Worm (Caenorhabditis elegans) whole organism, mixed stage, embryonic: ENCODE results near the gene T27A1.2.

ENCODE experiments used
- M03D4.4 ChIP-seq: sonication (generic microtip); optimal IDR thresholded peaks from 2 replicates; lab custom pipeline; 2017; ENCODE audit warnings: mild to moderate bottlenecking, missing genetic modification characterization, missing compliant biosample characterization
- blmp-1 ChIP-seq: fragments of 150-350 bp; optimal IDR thresholded peaks from 2 replicates; lab custom pipeline; 2014; ENCODE audit warnings: missing biosample characterization, missing genetic modification characterization
- ceh-39 ChIP-seq: fragments of 150-350 bp; optimal IDR thresholded peaks from 2 replicates; lab custom pipeline; 2014; ENCODE audit warnings: missing biosample characterization, missing genetic modification characterization
- ceh-43 ChIP-seq: fragments of 200-800 bp; sonication (Bioruptor generic); optimal IDR thresholded peaks from 2 replicates; lab custom pipeline; 2018; ENCODE audit warnings: mild to moderate bottlenecking, missing genetic modification characterization, moderate library complexity, missing compliant biosample characterization
- ceh-83 ChIP-seq: fragments of 200-800 bp; sonication (Bioruptor generic); optimal IDR thresholded peaks from 2 replicates; lab custom pipeline; 2018; ENCODE audit warnings: mild to moderate bottlenecking, missing genetic modification characterization, missing compliant biosample characterization
- ces-1 ChIP-seq: fragments of 150-350 bp; optimal IDR thresholded peaks from 2 replicates; lab custom pipeline; 2014; ENCODE audit warnings: missing biosample characterization, missing genetic modification reagents, missing genetic modification characterization
- cnd-1 ChIP-seq: fragments of 200-800 bp; sonication (Bioruptor generic); optimal IDR thresholded peaks from 2 replicates; lab custom pipeline; 2018; ENCODE audit warnings: mild to moderate bottlenecking, missing genetic modification characterization, missing compliant biosample characterization
- elt-3 ChIP-seq: fragments of 150-350 bp; optimal IDR thresholded peaks from 2 replicates; lab custom pipeline; 2014; ENCODE audit warnings: missing biosample characterization, missing genetic modification characterization
- flh-1 ChIP-seq: fragments of 200-800 bp; sonication (Bioruptor generic); optimal IDR thresholded peaks from 2 replicates; lab custom pipeline; 2018; ENCODE audit warnings: mild to moderate bottlenecking, missing genetic modification characterization, moderate library complexity, missing compliant biosample characterization
- ham-2 ChIP-seq: fragments of 200-800 bp; sonication (Bioruptor generic); optimal IDR thresholded peaks from 2 replicates; lab custom pipeline; 2018; ENCODE audit warnings: mild to moderate bottlenecking, missing genetic modification characterization, missing compliant biosample characterization
- hlh-1 ChIP-seq: fragments of 150-350 bp; optimal IDR thresholded peaks from 2 replicates; lab custom pipeline; 2014; ENCODE audit warnings: missing biosample characterization, missing genetic modification reagents, missing genetic modification characterization
- lin-13 ChIP-seq: fragments of 150-350 bp; optimal IDR thresholded peaks from 2 replicates; lab custom pipeline; 2014; ENCODE audit warnings: missing biosample characterization, missing genetic modification characterization
- lin-32 ChIP-seq: fragments of 200-800 bp; sonication (Bioruptor generic); optimal IDR thresholded peaks from 2 replicates; lab custom pipeline; 2018; ENCODE audit warnings: mild to moderate bottlenecking, missing genetic modification characterization, missing compliant biosample characterization
- lsy-2 ChIP-seq: fragments of 150-350 bp; optimal IDR thresholded peaks from 2 replicates; lab custom pipeline; 2014; ENCODE audit warnings: missing biosample characterization, missing genetic modification characterization
- mab-5 ChIP-seq: fragments of 150-350 bp; optimal IDR thresholded peaks from 2 replicates; lab custom pipeline; 2014; ENCODE audit warnings: missing biosample characterization, missing genetic modification characterization
- mep-1 ChIP-seq: fragments of 150-350 bp; optimal IDR thresholded peaks from 2 replicates; lab custom pipeline; 2017; ENCODE audit warnings: missing biosample characterization, missing genetic modification reagents, missing genetic modification characterization, inconsistent platforms
- mls-2 ChIP-seq: sonication (generic microtip); optimal IDR thresholded peaks from 2 replicates; lab custom pipeline; 2016; ENCODE audit warnings: mild to moderate bottlenecking, missing genetic modification characterization, moderate library complexity, missing compliant biosample characterization
- nhr-12 ChIP-seq: fragments of 150-350 bp; optimal IDR thresholded peaks from 2 replicates; lab custom pipeline; 2014; ENCODE audit warnings: missing biosample characterization, missing genetic modification characterization
- nhr-237 ChIP-seq: fragments of 150-350 bp; optimal IDR thresholded peaks from 2 replicates; lab custom pipeline; 2014; ENCODE audit warnings: missing biosample characterization, missing genetic modification characterization
- nhr-28 ChIP-seq: fragments of 150-350 bp; optimal IDR thresholded peaks from 2 replicates; lab custom pipeline; 2014; ENCODE audit warnings: missing biosample characterization, missing genetic modification characterization
- nhr-76 ChIP-seq: sonication (generic microtip); optimal IDR thresholded peaks from 2 replicates; lab custom pipeline; 2017; ENCODE audit warnings: missing biosample characterization, missing genetic modification characterization
- pha-4 ChIP-seq: fragments of 150-350 bp; optimal IDR thresholded peaks from 2 replicates; lab custom pipeline; 2018; ENCODE audit warnings: missing biosample characterization, missing genetic modification reagents, missing genetic modification characterization
- sem-2 ChIP-seq: fragments of 200-800 bp; sonication (Bioruptor generic); optimal IDR thresholded peaks from 2 replicates; lab custom pipeline; 2018; ENCODE audit warnings: mild to moderate bottlenecking, missing genetic modification characterization, missing compliant biosample characterization
- snpc-4 ChIP-seq: fragments of 150-350 bp; optimal IDR thresholded peaks from 2 replicates; lab custom pipeline; 2014; ENCODE audit warnings: missing biosample characterization, missing genetic modification characterization
- sptf-1 ChIP-seq: sonication (generic microtip); optimal IDR thresholded peaks from 2 replicates; lab custom pipeline; 2017; ENCODE audit warnings: mild to moderate bottlenecking, missing genetic modification characterization, moderate library complexity, missing compliant biosample characterization
- tbx-8 ChIP-seq: fragments of 200-800 bp; sonication (Bioruptor generic); optimal IDR thresholded peaks from 2 replicates; lab custom pipeline; 2018; ENCODE audit warnings: mild to moderate bottlenecking, missing genetic modification characterization, moderate library complexity, missing compliant biosample characterization
- unc-120 ChIP-seq: sonication (generic microtip); optimal IDR thresholded peaks from 2 replicates; lab custom pipeline; 2017; ENCODE audit warnings: missing genetic modification characterization, missing compliant biosample characterization; ENCODE audit not compliant: poor library complexity, severe bottlenecking
- unc-39 ChIP-seq: fragments of 150-350 bp; optimal IDR thresholded peaks from 2 replicates; lab custom pipeline; 2014; ENCODE audit warnings: missing biosample characterization, missing genetic modification characterization
- unc-62 ChIP-seq: fragments of 150-350 bp; optimal IDR thresholded peaks from 2 replicates; lab custom pipeline; 2014; ENCODE audit warnings: missing biosample characterization, missing genetic modification reagents, missing genetic modification characterization
- zip-8 ChIP-seq: fragments of 150-350 bp; optimal IDR thresholded peaks from 2 replicates; lab custom pipeline; 2014; ENCODE audit warnings: missing biosample characterization, missing genetic modification characterization

Gene T27A1.2

ce11 chrII:526375-526774 is 10.3 kb downstream of the T27A1.2 start, which contains the start of gene lgc-34:
TSS of gene lgc-34 (plus strand) at chrII:526574.
- TF ChIP-seq sptf-1 (tag; lab: Kevin White, UChicago) = no peak
- no peak for TF ChIP-seq mab-5 (tag; lab: Kevin White, UChicago)
- TF ChIP-seq unc-120 = peak; percentile 35
- TF ChIP-seq lin-32 (GFP tag; lab: Kevin White, UChicago) = no peak
- TF ChIP-seq hlh-1 (tag; lab: Kevin White, UChicago) = peak; percentile 95

ce11 chrII:522302-522701 is 14.4 kb downstream of the T27A1.2 start, which contains the start of gene slc-36.2:
TSS of gene slc-36.2 (plus strand) at chrII:522602.
- TF ChIP-seq hlh-1 (tag; lab: Kevin White, UChicago) (no peak), unc-120 (no peak), ceh-39 (tag; lab: Kevin White, UChicago) (no peak), unc-62 (GFP tag; lab: Kevin White, UChicago) (no peak), ceh-83 (GFP tag; lab: Kevin White, UChicago) (no peak), lin-32 (GFP tag; lab: Kevin White, UChicago) (no peak), nhr-76 (no peak), snpc-4 (tag; lab: Kevin White, UChicago) (no peak), nhr-12 (no peak), tbx-8 (GFP tag; lab: Kevin White, UChicago) (no peak), zip-8 (tag; lab: Kevin White, UChicago) (no peak)

ce11 chrII:521720-522119 is 15.0 kb downstream of the T27A1.2 start:
- TF ChIP-seq nhr-76 = no peak
- no peak for TF ChIP-seq ham-2 (GFP tag; lab: Kevin White, UChicago)
- no peak for TF ChIP-seq ceh-43
- no peak for TF ChIP-seq ceh-39 (tag; lab: Kevin White, UChicago)
- TF ChIP-seq nhr-12 = no peak
- TF ChIP-seq elt-3 (tag; lab: Kevin White, UChicago) = no peak
- TF ChIP-seq unc-39 (tag; lab: Kevin White, UChicago) = no peak
- TF ChIP-seq hlh-1 (tag; lab: Kevin White, UChicago) = no peak
- TF ChIP-seq lin-32 (GFP tag; lab: Kevin White, UChicago) = no peak
- TF ChIP-seq nhr-28 = no peak
- no peak for TF ChIP-seq mep-1 (tag; lab: Kevin White, UChicago)
- no peak for TF ChIP-seq ceh-83 (GFP tag; lab: Kevin White, UChicago)
- TF ChIP-seq nhr-237 (tag; lab: Kevin White, UChicago) = no peak
- no peak for TF ChIP-seq M03D4.4 (tag; lab: Kevin White, UChicago)
- no peak for TF ChIP-seq cnd-1 (tag; lab: Kevin White, UChicago)
- no peak for TF ChIP-seq sem-2 (GFP tag; lab: Kevin White, UChicago)
- TF ChIP-seq lsy-2 (tag; lab: Kevin White, UChicago) = no peak
- no peak for TF ChIP-seq mls-2 (tag; lab: Kevin White, UChicago)

DNA sequence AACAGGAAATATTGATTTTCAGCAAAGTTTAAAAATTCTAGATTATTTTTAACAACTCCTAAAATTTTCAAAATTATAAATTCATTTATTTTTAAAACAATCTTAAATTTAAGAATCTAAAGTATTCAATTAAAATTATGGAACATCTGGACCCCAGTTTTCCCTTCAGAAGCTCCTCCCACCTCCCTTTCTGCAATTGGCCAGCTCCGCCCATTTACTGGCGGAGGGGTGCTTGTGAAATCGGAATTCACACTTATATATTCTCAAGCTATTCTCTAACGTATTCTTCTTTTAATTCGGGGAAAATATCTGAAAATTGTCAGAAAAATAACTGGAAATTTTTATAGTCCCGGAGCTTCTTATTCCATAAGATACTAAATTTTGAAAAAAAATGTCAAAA is 20.9 kb downstream of the T27A1.2 start, which contains the start of gene mab-9:
mab-9 (plus strand) TSS at position 260 of the 400 bp plus-strand sequence.
- TF ChIP-seq lin-13 (tag; lab: Kevin White, UChicago) (no peak), nhr-76 (no peak)

DNA sequence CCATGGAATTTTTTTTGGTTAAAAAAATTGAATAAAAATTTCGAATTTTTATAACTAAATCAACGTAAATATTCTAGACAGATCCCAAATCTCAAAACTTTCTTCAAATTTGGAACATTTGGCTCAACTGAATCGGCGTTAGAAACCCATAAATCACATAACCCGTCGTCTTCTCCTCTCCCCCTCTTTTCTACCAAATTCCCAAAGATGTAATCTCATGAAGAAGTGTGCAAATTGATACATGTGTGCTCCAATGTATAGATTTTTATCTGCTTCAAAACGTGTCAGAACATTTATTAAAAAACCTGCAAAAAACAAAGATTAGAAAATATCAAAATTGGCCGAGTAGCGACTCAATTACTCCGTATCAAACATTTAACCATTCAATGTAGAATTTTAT is 24.0 kb downstream of the T27A1.2 start:
- TF ChIP-seq sptf-1 (tag; lab: Kevin White, UChicago) (no peak), unc-39 (tag; lab: Kevin White, UChicago) (no peak), pha-4 (no peak)

DNA sequence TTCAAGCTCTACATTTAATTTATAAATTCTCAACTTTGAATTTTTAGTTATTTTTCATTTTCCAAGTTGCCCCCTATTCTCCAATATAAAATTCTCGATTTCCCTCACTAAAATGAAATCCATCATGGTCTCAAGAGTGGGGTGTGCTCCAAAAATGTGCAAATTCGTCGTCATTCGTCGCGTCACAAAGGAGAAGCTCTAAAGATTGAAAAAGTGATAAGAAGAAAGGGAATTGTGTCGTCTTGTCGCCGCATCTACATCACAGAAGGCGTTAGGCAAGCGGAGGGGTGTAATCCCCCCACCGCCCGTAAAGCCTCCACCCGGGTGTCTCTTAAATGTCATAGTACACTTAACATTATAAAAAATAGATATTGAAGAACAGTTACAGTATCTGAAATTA is 24.7 kb downstream of the T27A1.2 start:
- no peak for TF ChIP-seq snpc-4 (tag; lab: Kevin White, UChicago)
- TF ChIP-seq ces-1 (GFP tag; lab: Kevin White, UChicago) = no peak
- TF ChIP-seq nhr-28 = no peak
- TF ChIP-seq blmp-1 (tag; lab: Kevin White, UChicago) = no peak
- no peak for TF ChIP-seq hlh-1 (tag; lab: Kevin White, UChicago)
- TF ChIP-seq lin-13 (tag; lab: Kevin White, UChicago) = no peak
- no peak for TF ChIP-seq nhr-76
- no peak for TF ChIP-seq flh-1 (GFP tag; lab: Kevin White, UChicago)
